Worm (Caenorhabditis elegans) whole organism, L2 larva: ENCODE measurements around the gene npp-1.

ENCODE experiments used
- C34F6.9 ChIP-seq: fragments of 150-350 bp; optimal IDR thresholded peaks from 2 replicates; lab custom pipeline; 2014; ENCODE audit warnings: missing biosample characterization, missing genetic modification characterization
- R02D3.7 ChIP-seq: fragments of 150-350 bp; optimal IDR thresholded peaks from 2 replicates; lab custom pipeline; 2014; ENCODE audit warnings: missing biosample characterization, missing genetic modification characterization
- ZK546.5 ChIP-seq: sonication (generic microtip); optimal IDR thresholded peaks from 2 replicates; lab custom pipeline; 2017; ENCODE audit warnings: missing biosample characterization, missing genetic modification characterization
- alr-1 ChIP-seq: fragments of 150-350 bp; optimal IDR thresholded peaks from 2 replicates; lab custom pipeline; 2014; ENCODE audit warnings: missing biosample characterization, missing genetic modification characterization
- aly-2 ChIP-seq: fragments of 150-350 bp; optimal IDR thresholded peaks from 2 replicates; lab custom pipeline; 2014; ENCODE audit warnings: missing biosample characterization, missing genetic modification characterization
- ama-1 ChIP-seq: fragments of 150-350 bp; optimal IDR thresholded peaks from 2 replicates; lab custom pipeline; 2018; ENCODE audit warnings: inconsistent platforms
- blmp-1 ChIP-seq: sonication (generic microtip); optimal IDR thresholded peaks from 2 replicates; lab custom pipeline; 2017; ENCODE audit warnings: missing genetic modification characterization, mild to moderate bottlenecking, missing compliant biosample characterization, antibody characterized with exemption, moderate library complexity; ENCODE audit not compliant: insufficient read depth
- ceh-16 ChIP-seq: fragments of 150-350 bp; optimal IDR thresholded peaks from 2 replicates; lab custom pipeline; 2014; ENCODE audit warnings: missing biosample characterization, missing genetic modification characterization
- ceh-82 ChIP-seq: fragments of 150-350 bp; optimal IDR thresholded peaks from 2 replicates; lab custom pipeline; 2014; ENCODE audit warnings: missing biosample characterization, missing genetic modification characterization
- crh-2 ChIP-seq: sonication (generic microtip); optimal IDR thresholded peaks from 2 replicates; lab custom pipeline; 2017; ENCODE audit warnings: missing biosample characterization, missing genetic modification characterization
- egl-27 ChIP-seq: sonication (generic microtip); optimal IDR thresholded peaks from 3 replicates; lab custom pipeline; 2017; ENCODE audit warnings: missing biosample characterization, missing genetic modification reagents, missing genetic modification characterization
- elt-3 ChIP-seq: sonication (generic microtip); optimal IDR thresholded peaks from 2 replicates; lab custom pipeline; 2017; ENCODE audit warnings: missing biosample characterization, missing genetic modification characterization
- fos-1 ChIP-seq: fragments of 150-350 bp; optimal IDR thresholded peaks from 2 replicates; lab custom pipeline; 2014; ENCODE audit warnings: missing biosample characterization, missing genetic modification characterization
- gmeb-1 ChIP-seq: fragments of 150-350 bp; optimal IDR thresholded peaks from 2 replicates; lab custom pipeline; 2014; ENCODE audit warnings: missing biosample characterization, missing genetic modification characterization
- lin-11 ChIP-seq: fragments of 150-350 bp; sonication (generic microtip); optimal IDR thresholded peaks from 2 replicates; lab custom pipeline; 2014; ENCODE audit warnings: missing biosample characterization, missing genetic modification characterization, inconsistent platforms, mixed read lengths
- lin-13 ChIP-seq: fragments of 150-350 bp; optimal IDR thresholded peaks from 2 replicates; lab custom pipeline; 2014; ENCODE audit warnings: missing biosample characterization, missing genetic modification reagents, missing genetic modification characterization
- lin-39 ChIP-seq: fragments of 150-350 bp; optimal IDR thresholded peaks from 2 replicates; lab custom pipeline; 2014; ENCODE audit warnings: missing biosample characterization, missing genetic modification reagents, missing genetic modification characterization
- mab-5 ChIP-seq: fragments of 150-350 bp; optimal IDR thresholded peaks from 2 replicates; lab custom pipeline; 2014; ENCODE audit warnings: missing biosample characterization, missing genetic modification characterization
- nhr-10 ChIP-seq: sonication (generic microtip); optimal IDR thresholded peaks from 2 replicates; lab custom pipeline; 2017; ENCODE audit warnings: missing biosample characterization, missing genetic modification characterization
- nhr-11 ChIP-seq: fragments of 150-350 bp; optimal IDR thresholded peaks from 2 replicates; lab custom pipeline; 2014; ENCODE audit warnings: missing biosample characterization, missing genetic modification characterization
- nhr-129 ChIP-seq: fragments of 150-350 bp; optimal IDR thresholded peaks from 2 replicates; lab custom pipeline; 2014; ENCODE audit warnings: missing biosample characterization, missing genetic modification characterization
- nhr-23 ChIP-seq: fragments of 150-350 bp; optimal IDR thresholded peaks from 2 replicates; lab custom pipeline; 2014; ENCODE audit warnings: missing biosample characterization, missing genetic modification reagents, missing genetic modification characterization
- nhr-237 ChIP-seq: fragments of 150-350 bp; optimal IDR thresholded peaks from 2 replicates; lab custom pipeline; 2014; ENCODE audit warnings: missing biosample characterization, missing genetic modification characterization
- nhr-25 ChIP-seq: fragments of 150-350 bp; sonication (generic microtip); optimal IDR thresholded peaks from 3 replicates; lab custom pipeline; 2014; ENCODE audit warnings: missing biosample characterization, missing genetic modification characterization
- nhr-77 ChIP-seq: fragments of 150-350 bp; optimal IDR thresholded peaks from 2 replicates; lab custom pipeline; 2014; ENCODE audit warnings: missing biosample characterization, missing genetic modification characterization
- peb-1 ChIP-seq: fragments of 150-350 bp; optimal IDR thresholded peaks from 2 replicates; lab custom pipeline; 2014; ENCODE audit warnings: missing biosample characterization, missing genetic modification characterization
- skn-1 ChIP-seq: sonication (generic microtip); optimal IDR thresholded peaks from 2 replicates; lab custom pipeline; 2017; ENCODE audit warnings: missing biosample characterization, missing genetic modification characterization
- sma-3 ChIP-seq: sonication (generic microtip); optimal IDR thresholded peaks from 2 replicates; lab custom pipeline; 2016; ENCODE audit warnings: missing genetic modification reagents, missing genetic modification characterization, missing compliant biosample characterization
- snpc-4 ChIP-seq: fragments of 150-350 bp; optimal IDR thresholded peaks from 2 replicates; lab custom pipeline; 2014; ENCODE audit warnings: missing biosample characterization, missing genetic modification characterization
- unc-55 ChIP-seq: fragments of 150-350 bp; sonication (generic microtip); optimal IDR thresholded peaks from 3 replicates; lab custom pipeline; 2014; ENCODE audit warnings: missing biosample characterization, missing genetic modification reagents, missing genetic modification characterization
- zag-1 ChIP-seq: fragments of 150-350 bp; optimal IDR thresholded peaks from 2 replicates; lab custom pipeline; 2014; ENCODE audit warnings: missing biosample characterization, missing genetic modification characterization
- ztf-1 ChIP-seq: fragments of 200-800 bp; sonication (Bioruptor generic); conservative IDR thresholded peaks from 2 replicates; pipeline ENCODE4 v1.3.6; 2022; ENCODE audit warnings: missing genetic modification characterization, missing compliant biosample characterization
- ztf-11 ChIP-seq: sonication (generic microtip); optimal IDR thresholded peaks from 2 replicates; lab custom pipeline; 2017; ENCODE audit warnings: missing biosample characterization, missing genetic modification characterization
- ztf-4 ChIP-seq: fragments of 150-350 bp; optimal IDR thresholded peaks from 2 replicates; lab custom pipeline; 2014; ENCODE audit warnings: missing biosample characterization, missing genetic modification characterization

npp-1 gene

ce11 chrIV:9857952-9858488, at the start of gene npp-1:
Gene npp-1, plus strand, starts transcription at chrIV:9858488.
- TF ChIP-seq gmeb-1 (tag; lab: Kevin White, UChicago) (peak; percentile 32), lin-39 (tag; lab: Kevin White, UChicago) (no peak), unc-55 (GFP tag; lab: Kevin White, UChicago) (peak; percentile 62), lin-11 (tag; lab: Kevin White, UChicago) (no peak), skn-1 (tag; lab: Kevin White, UChicago) (no peak), egl-27 (tag; lab: Kevin White, UChicago) (no peak), ztf-1 (GFP tag; lab: Robert Waterston, UW) (no peak), nhr-11 (no peak), crh-2 (tag; lab: Kevin White, UChicago) (peak; percentile 4), nhr-129 (tag; lab: Kevin White, UChicago) (peak; percentile 61), fos-1 (peak; percentile 2), ZK546.5 (tag; lab: Kevin White, UChicago) (no peak), lin-13 (no peak), C34F6.9 (peak; percentile 70)

- TF ChIP-seq crh-2 (tag; lab: Kevin White, UChicago) (no peak), gmeb-1 (tag; lab: Kevin White, UChicago) (no peak), nhr-10 (tag; lab: Kevin White, UChicago) (no peak), skn-1 (tag; lab: Kevin White, UChicago) (no peak), ceh-16 (no peak), nhr-77 (no peak), ztf-11 (tag; lab: Kevin White, UChicago) (no peak), nhr-23 (tag; lab: Kevin White, UChicago) (no peak), egl-27 (tag; lab: Kevin White, UChicago) (no peak)
Observed at ce11 chrIV:9810633-9811032, 47.7 kb upstream of the npp-1 start, which contains the start of gene dct-15. Gene dct-15, minus strand, starts transcription at chrIV:9810733.

- TF ChIP-seq nhr-129 (tag; lab: Kevin White, UChicago) (no peak), alr-1 (tag; lab: Kevin White, UChicago) (no peak), ZK546.5 (tag; lab: Kevin White, UChicago) (no peak), egl-27 (tag; lab: Kevin White, UChicago) (no peak), skn-1 (tag; lab: Kevin White, UChicago) (no peak), lin-13 (no peak), ztf-4 (tag; lab: Kevin White, UChicago) (no peak), nhr-77 (no peak), unc-55 (GFP tag; lab: Kevin White, UChicago) (no peak), blmp-1 (tag; lab: Kevin White, UChicago) (no peak), ceh-16 (no peak), C34F6.9 (no peak), fos-1 (no peak), nhr-237 (tag; lab: Kevin White, UChicago) (no peak), elt-3 (tag; lab: Kevin White, UChicago) (no peak), sma-3 (GFP tag; lab: Kevin White, UChicago) (no peak)
- TF ChIP-seq, all 48 proteins: peak for 0
Observed at ce11 chrIV:9811487-9811886, 46.8 kb upstream of the npp-1 start.

DNA sequence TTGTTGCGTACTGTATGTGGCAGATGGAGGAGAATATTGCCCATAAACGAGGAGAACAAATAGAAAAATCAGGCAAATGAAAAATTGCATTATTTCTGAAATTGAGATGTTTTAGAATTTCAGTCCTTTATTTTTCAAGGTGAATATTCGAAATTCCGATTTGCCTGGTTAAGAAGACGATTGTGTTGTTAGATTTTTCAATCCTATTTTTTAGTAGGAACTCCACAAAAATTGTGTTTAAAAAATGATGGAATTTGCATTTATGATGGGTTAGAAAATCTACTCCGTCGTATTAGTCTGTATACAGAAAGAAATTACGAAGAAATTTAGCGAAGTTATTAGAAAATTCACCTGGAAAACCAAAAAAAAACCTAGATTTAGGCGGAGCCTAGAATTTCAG, 42.9 kb upstream of the npp-1 start, which contains the start of gene egl-20:
Gene egl-20, minus strand, starts transcription at position 101 of the 400 bp plus-strand sequence.
- TF ChIP-seq aly-2 (tag; lab: Kevin White, UChicago) (no peak), gmeb-1 (tag; lab: Kevin White, UChicago) (no peak), nhr-11 (no peak), R02D3.7 (tag; lab: Kevin White, UChicago) (no peak), ZK546.5 (tag; lab: Kevin White, UChicago) (no peak), mab-5 (tag; lab: Kevin White, UChicago) (no peak), nhr-77 (no peak), snpc-4 (tag; lab: Kevin White, UChicago) (no peak), lin-39 (tag; lab: Kevin White, UChicago) (no peak)

- TF ChIP-seq lin-13 (no peak), unc-55 (GFP tag; lab: Kevin White, UChicago) (no peak), snpc-4 (tag; lab: Kevin White, UChicago) (no peak), zag-1 (tag; lab: Kevin White, UChicago) (no peak), ztf-4 (tag; lab: Kevin White, UChicago) (no peak), crh-2 (tag; lab: Kevin White, UChicago) (no peak), sma-3 (GFP tag; lab: Kevin White, UChicago) (no peak), nhr-10 (tag; lab: Kevin White, UChicago) (no peak), blmp-1 (tag; lab: Kevin White, UChicago) (no peak), nhr-25 (tag; lab: Kevin White, UChicago) (no peak), C34F6.9 (no peak), ama-1 (lab: Kevin White, UChicago) (no peak), peb-1 (tag; lab: Kevin White, UChicago) (no peak), aly-2 (tag; lab: Kevin White, UChicago) (no peak), ZK546.5 (tag; lab: Kevin White, UChicago) (no peak), ztf-1 (GFP tag; lab: Robert Waterston, UW) (no peak), ceh-82 (tag; lab: Kevin White, UChicago) (no peak), nhr-77 (no peak), mab-5 (tag; lab: Kevin White, UChicago) (no peak), elt-3 (tag; lab: Kevin White, UChicago) (no peak)
Observed at ce11 chrIV:9821621-9822020, 36.7 kb upstream of the npp-1 start, which contains the start of gene col-123. Gene col-123, plus strand, starts transcription at chrIV:9821921.
